Worm (Caenorhabditis elegans) whole organism, mixed stage, embryonic: ENCODE measurements around the gene sde-2.

ENCODE experiments used
- lin-13 ChIP-seq: fragments of 150-350 bp; optimal IDR thresholded peaks from 2 replicates; lab custom pipeline; 2014; ENCODE audit warnings: missing biosample characterization, missing genetic modification characterization
- lsy-2 ChIP-seq: fragments of 150-350 bp; optimal IDR thresholded peaks from 2 replicates; lab custom pipeline; 2014; ENCODE audit warnings: missing biosample characterization, missing genetic modification characterization
- nhr-237 ChIP-seq: fragments of 150-350 bp; optimal IDR thresholded peaks from 2 replicates; lab custom pipeline; 2014; ENCODE audit warnings: missing biosample characterization, missing genetic modification characterization
- nhr-28 ChIP-seq: fragments of 150-350 bp; optimal IDR thresholded peaks from 2 replicates; lab custom pipeline; 2014; ENCODE audit warnings: missing biosample characterization, missing genetic modification characterization
- nhr-76 ChIP-seq: sonication (generic microtip); optimal IDR thresholded peaks from 2 replicates; lab custom pipeline; 2017; ENCODE audit warnings: missing biosample characterization, missing genetic modification characterization
- pha-4 ChIP-seq: fragments of 150-350 bp; optimal IDR thresholded peaks from 2 replicates; lab custom pipeline; 2018; ENCODE audit warnings: missing biosample characterization, missing genetic modification reagents, missing genetic modification characterization
- snpc-4 ChIP-seq: fragments of 150-350 bp; optimal IDR thresholded peaks from 2 replicates; lab custom pipeline; 2014; ENCODE audit warnings: missing biosample characterization, missing genetic modification characterization
- sptf-1 ChIP-seq: sonication (generic microtip); optimal IDR thresholded peaks from 2 replicates; lab custom pipeline; 2017; ENCODE audit warnings: mild to moderate bottlenecking, missing genetic modification characterization, moderate library complexity, missing compliant biosample characterization
- unc-39 ChIP-seq: fragments of 150-350 bp; optimal IDR thresholded peaks from 2 replicates; lab custom pipeline; 2014; ENCODE audit warnings: missing biosample characterization, missing genetic modification characterization
- unc-62 ChIP-seq: fragments of 150-350 bp; optimal IDR thresholded peaks from 2 replicates; lab custom pipeline; 2014; ENCODE audit warnings: missing biosample characterization, missing genetic modification reagents, missing genetic modification characterization
- ztf-11 ChIP-seq: fragments of 150-350 bp; optimal IDR thresholded peaks from 2 replicates; lab custom pipeline; 2014; ENCODE audit warnings: missing biosample characterization, missing genetic modification characterization

DNA sequence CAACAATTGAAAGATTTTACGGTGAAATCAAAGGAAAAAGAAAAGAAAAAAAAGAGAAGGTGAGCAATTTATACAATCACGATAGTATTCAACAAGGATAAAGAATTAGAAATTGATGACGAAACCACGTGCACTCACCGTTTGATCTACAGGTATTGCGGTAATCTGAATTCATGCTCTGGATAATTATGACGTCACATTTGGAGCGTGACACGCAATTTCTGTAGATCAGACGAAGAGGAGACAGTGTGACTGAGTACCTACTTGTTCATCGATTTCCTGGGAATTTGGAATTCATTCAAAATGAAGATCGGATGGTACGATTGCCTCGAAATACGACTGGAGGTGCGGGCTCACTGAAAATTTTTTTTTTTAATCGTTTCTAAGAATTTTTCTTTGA is 29.0 kb upstream of the sde-2 start:
- TF ChIP-seq ztf-11 (tag; lab: Kevin White, UChicago) (no peak), snpc-4 (tag; lab: Kevin White, UChicago) (no peak), unc-39 (tag; lab: Kevin White, UChicago) (no peak), sptf-1 (tag; lab: Kevin White, UChicago) (no peak), unc-62 (GFP tag; lab: Kevin White, UChicago) (no peak), nhr-237 (tag; lab: Kevin White, UChicago) (no peak), lsy-2 (tag; lab: Kevin White, UChicago) (no peak), lin-13 (no peak), nhr-28 (tag; lab: Kevin White, UChicago) (no peak), pha-4 (tag; lab: Kevin White, UChicago) (no peak), nhr-76 (tag; lab: Kevin White, UChicago) (no peak)
